Worm (Caenorhabditis elegans) whole organism, L1 larva: ENCODE data around the gene F26F4.12.

Experiments
- C04F5.9 ChIP-seq: sonication (generic microtip); optimal IDR thresholded peaks from 2 replicates; lab custom pipeline; 2016; ENCODE audit warnings: missing genetic modification characterization, missing compliant biosample characterization
- C16A3.4 ChIP-seq: fragments of 150-350 bp; optimal IDR thresholded peaks from 2 replicates; lab custom pipeline; 2014; ENCODE audit warnings: missing biosample characterization, missing genetic modification characterization
- F16B12.6 ChIP-seq: fragments of 150-350 bp; optimal IDR thresholded peaks from 2 replicates; lab custom pipeline; 2014; ENCODE audit warnings: missing biosample characterization, missing genetic modification characterization
- Y116A8C.19 ChIP-seq: sonication (generic microtip); optimal IDR thresholded peaks from 2 replicates; lab custom pipeline; 2016; ENCODE audit warnings: missing compliant biosample characterization, missing genetic modification characterization, borderline replicate concordance
- aly-2 ChIP-seq: fragments of 150-350 bp; optimal IDR thresholded peaks from 2 replicates; lab custom pipeline; 2014; ENCODE audit warnings: missing biosample characterization, missing genetic modification characterization
- blmp-1 ChIP-seq: fragments of 150-350 bp; optimal IDR thresholded peaks from 2 replicates; lab custom pipeline; 2014; ENCODE audit warnings: missing biosample characterization, missing genetic modification characterization
- ceh-8 ChIP-seq: fragments of 200-800 bp; sonication (Bioruptor generic); optimal IDR thresholded peaks from 2 replicates; lab custom pipeline; 2018; ENCODE audit warnings: mild to moderate bottlenecking, missing genetic modification characterization, moderate library complexity, missing compliant biosample characterization
- ceh-82 ChIP-seq, 3 experiments: fragments of 150-350 bp in 1 of 3; sonication (generic microtip) in 2 of 3; optimal IDR thresholded peaks; 2 replicates each; lab custom pipeline; 2014 to 2017; ENCODE audit warnings: missing biosample characterization in 3 of 3, missing genetic modification characterization in 3 of 3
- ceh-90 ChIP-seq: sonication (generic microtip); optimal IDR thresholded peaks from 2 replicates; lab custom pipeline; 2016; ENCODE audit warnings: missing genetic modification characterization, missing compliant biosample characterization
- dpl-1 ChIP-seq, 3 experiments: fragments of 150-350 bp in 2 of 3; sonication (generic microtip) in 1 of 3; optimal IDR thresholded peaks; 2 replicates each; lab custom pipeline; 2014 to 2017; ENCODE audit warnings: missing biosample characterization in 3 of 3, missing genetic modification characterization in 3 of 3, missing genetic modification reagents in 3 of 3
- efl-1 ChIP-seq, 4 experiments: fragments of 150-350 bp; optimal IDR thresholded peaks in 3 of 4; peaks in 1 of 4; 1 replicate in 1 of 4; 2 replicates in 3 of 4; lab custom pipeline; 2014; ENCODE audit warnings: missing biosample characterization in 2 of 4, missing genetic modification characterization in 2 of 4, missing genetic modification reagents in 2 of 4
- efl-3 ChIP-seq: fragments of 200-800 bp; sonication (Bioruptor generic); optimal IDR thresholded peaks from 2 replicates; lab custom pipeline; 2018; ENCODE audit warnings: mild to moderate bottlenecking, missing genetic modification characterization, missing compliant biosample characterization
- egl-27 ChIP-seq, 2 experiments: fragments of 150-350 bp in 1 of 2; sonication (generic microtip); optimal IDR thresholded peaks; 3 replicates each; lab custom pipeline; 2017 to 2018; ENCODE audit warnings: missing biosample characterization in 2 of 2, missing genetic modification characterization in 2 of 2, missing genetic modification reagents in 2 of 2
- elt-2 ChIP-seq: sonication (generic microtip); optimal IDR thresholded peaks from 2 replicates; lab custom pipeline; 2016; ENCODE audit warnings: missing genetic modification characterization, mild to moderate bottlenecking, inconsistent platforms, missing compliant biosample characterization, missing genetic modification reagents
- elt-3 ChIP-seq, 6 experiments: fragments of 150-350 bp in 1 of 6; sonication (generic microtip); optimal IDR thresholded peaks; 2 replicates each; lab custom pipeline; 2017 to 2018; ENCODE audit warnings: missing biosample characterization in 6 of 6, missing genetic modification characterization in 6 of 6, inconsistent platforms in 1 of 6
- fkh-10 ChIP-seq: sonication (generic microtip); optimal IDR thresholded peaks from 2 replicates; lab custom pipeline; 2017; ENCODE audit warnings: missing biosample characterization, missing genetic modification reagents, missing genetic modification characterization
- fkh-4 ChIP-seq: sonication (generic microtip); optimal IDR thresholded peaks from 2 replicates; lab custom pipeline; 2016; ENCODE audit warnings: missing compliant biosample characterization, missing genetic modification characterization, borderline replicate concordance
- fkh-8 ChIP-seq: sonication (generic microtip); optimal IDR thresholded peaks from 2 replicates; lab custom pipeline; 2016; ENCODE audit warnings: mild to moderate bottlenecking, missing genetic modification characterization, missing compliant biosample characterization
- fos-1 ChIP-seq: fragments of 150-350 bp; optimal IDR thresholded peaks from 2 replicates; lab custom pipeline; 2014; ENCODE audit warnings: missing biosample characterization, missing genetic modification characterization
- grh-1 ChIP-seq: fragments of 200-800 bp; sonication (Bioruptor generic); IDR thresholded peaks from 2 replicates; pipeline ENCODE4 v1.3.6; 2022; ENCODE audit warnings: missing genetic modification reagents, missing genetic modification characterization, missing compliant biosample characterization
- hpl-2 ChIP-seq: fragments of 150-350 bp; optimal IDR thresholded peaks from 2 replicates; lab custom pipeline; 2014; ENCODE audit warnings: missing biosample characterization, missing genetic modification reagents, missing genetic modification characterization
- irx-1 ChIP-seq: sonication (generic microtip); optimal IDR thresholded peaks from 2 replicates; lab custom pipeline; 2016; ENCODE audit warnings: missing genetic modification characterization, missing compliant biosample characterization
- isw-1 ChIP-seq: fragments of 200-800 bp; sonication (Bioruptor generic); IDR thresholded peaks from 2 replicates; pipeline ENCODE4 v1.3.6; 2022; ENCODE audit warnings: missing genetic modification characterization, missing compliant biosample characterization
- lin-14 ChIP-seq: fragments of 200-800 bp; sonication (Bioruptor generic); optimal IDR thresholded peaks from 2 replicates; lab custom pipeline; 2018; ENCODE audit warnings: mild to moderate bottlenecking, missing genetic modification characterization, moderate library complexity, missing compliant biosample characterization
- lin-15B ChIP-seq: fragments of 150-350 bp; sonication (generic microtip); optimal IDR thresholded peaks from 3 replicates; lab custom pipeline; 2014; ENCODE audit warnings: missing biosample characterization, missing genetic modification characterization
- lin-35 ChIP-seq, 2 experiments: fragments of 150-350 bp; optimal IDR thresholded peaks; 2 replicates each; lab custom pipeline; 2014; ENCODE audit warnings: missing biosample characterization in 2 of 2, missing genetic modification characterization in 2 of 2, missing genetic modification reagents in 2 of 2
- lsy-2 ChIP-seq, 2 experiments: fragments of 150-350 bp; optimal IDR thresholded peaks; 2 replicates each; lab custom pipeline; 2014; ENCODE audit warnings: missing biosample characterization in 2 of 2, missing genetic modification characterization in 2 of 2
- mdl-1 ChIP-seq, 2 experiments: fragments of 150-350 bp; optimal IDR thresholded peaks; 2 replicates each; lab custom pipeline; 2014 to 2017; ENCODE audit warnings: missing biosample characterization in 2 of 2, missing genetic modification characterization in 2 of 2, inconsistent platforms in 1 of 2
- mep-1 ChIP-seq: fragments of 150-350 bp; optimal IDR thresholded peaks from 2 replicates; lab custom pipeline; 2014; ENCODE audit warnings: missing biosample characterization, missing genetic modification characterization
- nhr-19 ChIP-seq: fragments of 200-800 bp; sonication (Bioruptor generic); conservative IDR thresholded peaks from 2 replicates; pipeline ENCODE4 v1.3.6; 2022; ENCODE audit warnings: missing genetic modification characterization, missing compliant biosample characterization
- nhr-20 ChIP-seq: sonication (generic microtip); optimal IDR thresholded peaks from 2 replicates; lab custom pipeline; 2016; ENCODE audit warnings: mild to moderate bottlenecking, missing genetic modification characterization, missing compliant biosample characterization
- nhr-237 ChIP-seq: fragments of 150-350 bp; optimal IDR thresholded peaks from 2 replicates; lab custom pipeline; 2014; ENCODE audit warnings: missing biosample characterization, missing genetic modification characterization
- nhr-28 ChIP-seq: fragments of 150-350 bp; optimal IDR thresholded peaks from 2 replicates; lab custom pipeline; 2014; ENCODE audit warnings: missing biosample characterization, missing genetic modification characterization
- nhr-47 ChIP-seq: sonication (generic microtip); optimal IDR thresholded peaks from 2 replicates; lab custom pipeline; 2016; ENCODE audit warnings: mild to moderate bottlenecking, missing genetic modification characterization, moderate library complexity, missing compliant biosample characterization
- nhr-71 ChIP-seq: sonication (generic microtip); optimal IDR thresholded peaks from 2 replicates; lab custom pipeline; 2016; ENCODE audit warnings: mild to moderate bottlenecking, missing genetic modification characterization, moderate library complexity, missing compliant biosample characterization
- nhr-76 ChIP-seq: sonication (generic microtip); optimal IDR thresholded peaks from 2 replicates; lab custom pipeline; 2017; ENCODE audit warnings: missing biosample characterization, missing genetic modification characterization
- nhr-85 ChIP-seq: sonication (generic microtip); peaks from one replicate; lab custom pipeline; 2016; ENCODE audit warnings: missing genetic modification characterization, inconsistent platforms, missing compliant biosample characterization
- nhr-90 ChIP-seq: sonication (generic microtip); optimal IDR thresholded peaks from 2 replicates; lab custom pipeline; 2016; ENCODE audit warnings: mild to moderate bottlenecking, missing genetic modification characterization, missing compliant biosample characterization; ENCODE audit not compliant: poor library complexity
- pag-3 ChIP-seq: sonication (generic microtip); optimal IDR thresholded peaks from 2 replicates; lab custom pipeline; 2017; ENCODE audit warnings: missing genetic modification characterization, mild to moderate bottlenecking, missing compliant biosample characterization, antibody characterized with exemption, borderline replicate concordance; ENCODE audit not compliant: insufficient read depth
- rnt-1 ChIP-seq: sonication (generic microtip); optimal IDR thresholded peaks from 2 replicates; lab custom pipeline; 2016; ENCODE audit warnings: mild to moderate bottlenecking, missing genetic modification characterization, moderate library complexity, missing compliant biosample characterization
- skn-1 ChIP-seq: fragments of 150-350 bp; optimal IDR thresholded peaks from 2 replicates; lab custom pipeline; 2014; ENCODE audit warnings: missing biosample characterization, missing genetic modification characterization
- snpc-4 ChIP-seq: fragments of 150-350 bp; optimal IDR thresholded peaks from 2 replicates; lab custom pipeline; 2014; ENCODE audit warnings: missing biosample characterization, missing genetic modification characterization
- snu-23 ChIP-seq: sonication (generic microtip); optimal IDR thresholded peaks from 2 replicates; lab custom pipeline; 2016; ENCODE audit warnings: missing genetic modification characterization, missing compliant biosample characterization
- sox-4 ChIP-seq: sonication (generic microtip); optimal IDR thresholded peaks from 2 replicates; lab custom pipeline; 2016; ENCODE audit warnings: missing genetic modification characterization, missing compliant biosample characterization
- sptf-1 ChIP-seq: fragments of 150-350 bp; optimal IDR thresholded peaks from 2 replicates; lab custom pipeline; 2014; ENCODE audit warnings: missing biosample characterization, missing genetic modification characterization
- sup-37 ChIP-seq: fragments of 200-800 bp; sonication (Bioruptor generic); optimal IDR thresholded peaks from 2 replicates; lab custom pipeline; 2018; ENCODE audit warnings: mild to moderate bottlenecking, missing genetic modification characterization, missing compliant biosample characterization
- swsn-7 ChIP-seq: sonication (generic microtip); optimal IDR thresholded peaks from 2 replicates; lab custom pipeline; 2016; ENCODE audit warnings: missing genetic modification characterization, missing compliant biosample characterization
- tbx-2 ChIP-seq: sonication (generic microtip); optimal IDR thresholded peaks from 2 replicates; lab custom pipeline; 2016; ENCODE audit warnings: missing genetic modification characterization, missing compliant biosample characterization
- tlp-1 ChIP-seq: fragments of 150-350 bp; optimal IDR thresholded peaks from 2 replicates; lab custom pipeline; 2014; ENCODE audit warnings: missing biosample characterization, missing genetic modification characterization
- unc-98 ChIP-seq: fragments of 200-800 bp; sonication (Bioruptor generic); IDR thresholded peaks from 2 replicates; pipeline ENCODE4 v1.3.6; 2022; ENCODE audit warnings: missing genetic modification characterization, missing compliant biosample characterization
- xbp-1 ChIP-seq: sonication (generic microtip); optimal IDR thresholded peaks from 2 replicates; lab custom pipeline; 2016; ENCODE audit warnings: missing genetic modification characterization, missing compliant biosample characterization
- zip-4 ChIP-seq: fragments of 200-800 bp; sonication (Bioruptor generic); optimal IDR thresholded peaks from 2 replicates; lab custom pipeline; 2018; ENCODE audit warnings: mild to moderate bottlenecking, missing genetic modification characterization, moderate library complexity, missing compliant biosample characterization

The F26F4.12 gene

ce11 chrIII:4878281-4878680 is 31.6 kb downstream of the F26F4.12 start, which contains the start of the genes tost-1 and arx-6:
tost-1 (minus strand) TSS chrIII:4878311.
arx-6 (plus strand) TSS chrIII:4878658.
- TF ChIP-seq elt-3 (tag; optimal IDR thresholded peaks at IDR 0.05; lab: Kevin White, UChicago): no peak
- TF ChIP-seq nhr-19 (GFP tag; lab: Robert Waterston, UW): peak; percentile 20; the same call in 1 of the 2 replicates
- TF ChIP-seq rnt-1: peak; percentile 41
- no peak for TF ChIP-seq hpl-2 (GFP tag; lab: Kevin White, UChicago)
- TF ChIP-seq elt-2: no peak
- peak; percentile 46 for TF ChIP-seq blmp-1 (tag; lab: Kevin White, UChicago)
- TF ChIP-seq snpc-4 (tag; lab: Kevin White, UChicago): no peak
- no peak for TF ChIP-seq tlp-1 (tag; lab: Kevin White, UChicago)
- peak; percentile 62 for TF ChIP-seq snu-23
- peak in 2 of 3 experiments; percentile 2 to 30 for TF ChIP-seq ceh-82 (tag; optimal IDR thresholded peaks at IDR 0.05; lab: Kevin White, UChicago)
- peak; percentile 69 for TF ChIP-seq skn-1 (tag; lab: Kevin White, UChicago)
- peak; percentile 57 for TF ChIP-seq C16A3.4 (tag; lab: Kevin White, UChicago)
- TF ChIP-seq lin-15B (tag; lab: Kevin White, UChicago): peak; percentile 51
- peak; percentile 36 for TF ChIP-seq xbp-1 (tag; lab: Kevin White, UChicago)
- TF ChIP-seq lin-35 (GFP tag; optimal IDR thresholded peaks at IDR 0.05; lab: Kevin White, UChicago): peak; percentile 85 to 94
- TF ChIP-seq sox-4: no peak
- TF ChIP-seq irx-1 (tag; lab: Kevin White, UChicago): no peak
- TF ChIP-seq F16B12.6: peak; percentile 4
- TF ChIP-seq fkh-8 (tag; lab: Kevin White, UChicago): peak; percentile 16
- peak; percentile 23 for TF ChIP-seq swsn-7 (tag; lab: Kevin White, UChicago)
- no peak for TF ChIP-seq ceh-90 (tag; lab: Kevin White, UChicago)
- TF ChIP-seq nhr-90 (tag; lab: Kevin White, UChicago): no peak
- TF ChIP-seq nhr-71 (tag; lab: Kevin White, UChicago): peak; percentile 51
- TF ChIP-seq nhr-85: no peak
- TF ChIP-seq Y116A8C.19: no peak
- TF ChIP-seq nhr-28 (tag; lab: Kevin White, UChicago): no peak
- no peak for TF ChIP-seq nhr-76
- peak; percentile 42 to 73 for TF ChIP-seq lsy-2 (tag; optimal IDR thresholded peaks at IDR 0.05; lab: Kevin White, UChicago)
- peak; percentile 18 for TF ChIP-seq lin-14 (GFP tag; lab: Kevin White, UChicago)
- peak; percentile 36 for TF ChIP-seq nhr-20
- no peak for TF ChIP-seq ceh-8 (GFP tag; lab: Kevin White, UChicago)
- TF ChIP-seq mep-1: peak; percentile 39
- TF ChIP-seq dpl-1 (GFP tag; optimal IDR thresholded peaks at IDR 0.05; lab: Kevin White, UChicago): peak; percentile 84 to 92 (median 89)
- TF ChIP-seq tbx-2 (tag; lab: Kevin White, UChicago): peak; percentile 27
- peak; percentile 5 for TF ChIP-seq C04F5.9
- TF ChIP-seq efl-1 (optimal IDR thresholded peaks at IDR 0.05; lab: Kevin White, UChicago): peak; percentile 90 to 96
- TF ChIP-seq efl-1 (GFP tag; optimal IDR thresholded peaks at IDR 0.05 in 1 of 2; lab: Kevin White, UChicago): peak; percentile 90 to 99
- TF ChIP-seq nhr-237 (tag; lab: Kevin White, UChicago): no peak
- no peak for TF ChIP-seq sptf-1 (tag; lab: Kevin White, UChicago)
- TF ChIP-seq fkh-10 (GFP tag; lab: Kevin White, UChicago): no peak
- peak; percentile 38 for TF ChIP-seq fos-1
- TF ChIP-seq nhr-47: peak; percentile 48

- TF ChIP-seq blmp-1 (tag; lab: Kevin White, UChicago) (no peak), unc-98 (no peak), zip-4 (GFP tag; lab: Kevin White, UChicago) (no peak), lin-14 (GFP tag; lab: Kevin White, UChicago) (peak; percentile 61), swsn-7 (tag; lab: Kevin White, UChicago) (peak; percentile 2), pag-3 (tag; lab: Kevin White, UChicago) (no peak), fkh-4 (tag; lab: Kevin White, UChicago) (no peak), ceh-90 (tag; lab: Kevin White, UChicago) (no peak), C16A3.4 (tag; lab: Kevin White, UChicago) (no peak), nhr-90 (tag; lab: Kevin White, UChicago) (no peak), mdl-1 (tag; optimal IDR thresholded peaks at IDR 0.05; lab: Kevin White, UChicago) (no peak), fkh-8 (tag; lab: Kevin White, UChicago) (peak; percentile 77), egl-27 (tag; optimal IDR thresholded peaks at IDR 0.05; lab: Kevin White, UChicago) (no peak), efl-3 (GFP tag; lab: Kevin White, UChicago) (no peak), isw-1 (GFP tag; lab: Robert Waterston, UW) (no peak), aly-2 (tag; lab: Kevin White, UChicago) (no peak), mep-1 (peak; percentile 38), grh-1 (GFP tag; lab: Robert Waterston, UW) (no peak), sup-37 (GFP tag; lab: Kevin White, UChicago) (no peak), fos-1 (no peak)
Measured at ce11 chrIII:4875663-4876062, 34.2 kb downstream of the F26F4.12 start.
